Fruit fly (Drosophila melanogaster) whole organism, adult: Measurements from ENCODE around the gene Cyp6d4.

ENCODE experiments used
- CG11617 ChIP-seq: fragments of 200-800 bp; sonication (Bioruptor generic); optimal IDR thresholded peaks from 2 replicates; lab custom pipeline; 2017; ENCODE audit warnings: mild to moderate bottlenecking, missing biosample characterization, missing genetic modification reagents, missing genetic modification characterization
- CG12768 ChIP-seq: fragments of 200-800 bp; sonication (Bioruptor generic); optimal IDR thresholded peaks from 2 replicates; lab custom pipeline; 2017; ENCODE audit warnings: missing biosample characterization, missing genetic modification characterization, mild to moderate bottlenecking, moderate library complexity, missing genetic modification reagents
- CG14711 ChIP-seq: fragments of 200-800 bp; sonication (Bioruptor generic); optimal IDR thresholded peaks from 2 replicates; lab custom pipeline; 2018; ENCODE audit warnings: missing biosample characterization, mild to moderate bottlenecking, missing genetic modification characterization, moderate library complexity
- CG1620 ChIP-seq: fragments of 200-800 bp; sonication (Bioruptor generic); optimal IDR thresholded peaks from 2 replicates; lab custom pipeline; 2016; ENCODE audit warnings: missing biosample characterization, missing genetic modification characterization
- CG33017 ChIP-seq: fragments of 200-800 bp; sonication (Bioruptor generic); optimal IDR thresholded peaks from 2 replicates; lab custom pipeline; 2018; ENCODE audit warnings: missing biosample characterization, mild to moderate bottlenecking, missing genetic modification characterization, moderate library complexity
- CG5204 ChIP-seq: fragments of 200-800 bp; sonication (Bioruptor generic); optimal IDR thresholded peaks from 2 replicates; lab custom pipeline; 2016; ENCODE audit warnings: missing biosample characterization, missing genetic modification characterization
- CG7045 ChIP-seq: fragments of 200-800 bp; sonication (Bioruptor generic); optimal IDR thresholded peaks from 2 replicates; lab custom pipeline; 2017; ENCODE audit warnings: missing biosample characterization, mild to moderate bottlenecking, missing genetic modification characterization
- CG7101 ChIP-seq: fragments of 200-800 bp; sonication (Bioruptor generic); optimal IDR thresholded peaks from 2 replicates; lab custom pipeline; 2018; ENCODE audit warnings: missing biosample characterization, mild to moderate bottlenecking, missing genetic modification characterization, moderate library complexity
- Clk ChIP-seq: fragments of 200-800 bp; sonication (Bioruptor generic); optimal IDR thresholded peaks from 2 replicates; lab custom pipeline; 2017; ENCODE audit warnings: missing biosample characterization, missing genetic modification characterization
- Crg-1 ChIP-seq: fragments of 200-800 bp; sonication (Bioruptor generic); optimal IDR thresholded peaks from 2 replicates; lab custom pipeline; 2016; ENCODE audit warnings: missing biosample characterization, missing genetic modification characterization
- Hr96 ChIP-seq: fragments of 200-800 bp; sonication (Bioruptor generic); optimal IDR thresholded peaks from 2 replicates; lab custom pipeline; 2016; ENCODE audit warnings: missing biosample characterization, missing genetic modification characterization
- Mnt ChIP-seq: fragments of 200-800 bp; sonication (Bioruptor generic); optimal IDR thresholded peaks from 2 replicates; lab custom pipeline; 2016; ENCODE audit warnings: missing biosample characterization, mild to moderate bottlenecking, missing genetic modification characterization
- bab1 ChIP-seq: fragments of 200-800 bp; sonication (Bioruptor generic); optimal IDR thresholded peaks from 3 replicates; lab custom pipeline; 2019; ENCODE audit warnings: missing biosample characterization, mild to moderate bottlenecking, missing genetic modification characterization, moderate library complexity
- cic ChIP-seq: fragments of 200-800 bp; sonication (Bioruptor generic); optimal IDR thresholded peaks from 2 replicates; lab custom pipeline; 2017; ENCODE audit warnings: missing biosample characterization, mild to moderate bottlenecking, missing genetic modification characterization, moderate library complexity
- cnc ChIP-seq, 2 experiments: fragments of >200 bp; optimal IDR thresholded peaks; 2 replicates each; lab custom pipeline; 2017
- kay ChIP-seq: fragments of 200-800 bp; sonication (Bioruptor generic); peaks from one replicate; lab custom pipeline; 2016; ENCODE audit warnings: missing biosample characterization, missing genetic modification characterization, borderline replicate concordance
- ovo ChIP-seq: fragments of 200-800 bp; sonication (Bioruptor generic); optimal IDR thresholded peaks from 2 replicates; lab custom pipeline; 2016; ENCODE audit warnings: missing biosample characterization, missing genetic modification characterization
- pad ChIP-seq: fragments of 200-800 bp; sonication (Bioruptor generic); optimal IDR thresholded peaks from 3 replicates; lab custom pipeline; 2017; ENCODE audit warnings: missing biosample characterization, missing genetic modification characterization, mild to moderate bottlenecking, moderate library complexity, missing genetic modification reagents
- tj ChIP-seq: fragments of 200-800 bp; sonication (Bioruptor generic); optimal IDR thresholded peaks from 3 replicates; lab custom pipeline; 2017; ENCODE audit warnings: missing biosample characterization, mild to moderate bottlenecking, missing genetic modification characterization, moderate library complexity
- toe ChIP-seq: fragments of 200-800 bp; sonication (Bioruptor generic); optimal IDR thresholded peaks from 2 replicates; lab custom pipeline; 2016; ENCODE audit warnings: missing biosample characterization, missing genetic modification characterization

The Cyp6d4 gene

DNA sequence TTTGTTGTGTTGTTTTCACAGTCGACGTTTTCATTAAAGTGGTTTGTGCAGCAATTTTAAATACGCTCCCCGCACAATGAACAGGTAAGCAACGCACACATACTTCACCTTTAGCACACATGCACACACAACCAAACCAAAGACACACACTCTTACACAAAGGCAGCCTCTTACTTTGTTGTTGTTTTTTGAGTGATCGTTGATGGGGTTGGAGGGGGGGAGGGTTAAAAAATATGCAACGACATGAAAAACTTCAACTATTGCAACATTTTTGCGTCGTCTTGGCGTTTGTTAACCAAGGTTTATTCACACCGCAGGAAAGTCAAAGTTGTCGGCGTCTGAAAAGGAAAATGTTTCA lies 30.2 kb upstream of the Cyp6d4 start:
- TF ChIP-seq Clk (no peak), ovo (GFP tag; lab: Kevin White, UChicago) (no peak), tj (peak; percentile 95), bab1 (GFP tag; lab: Kevin White, UChicago) (no peak), Crg-1 (no peak), CG1620 (GFP tag; lab: Kevin White, UChicago) (no peak)

DNA sequence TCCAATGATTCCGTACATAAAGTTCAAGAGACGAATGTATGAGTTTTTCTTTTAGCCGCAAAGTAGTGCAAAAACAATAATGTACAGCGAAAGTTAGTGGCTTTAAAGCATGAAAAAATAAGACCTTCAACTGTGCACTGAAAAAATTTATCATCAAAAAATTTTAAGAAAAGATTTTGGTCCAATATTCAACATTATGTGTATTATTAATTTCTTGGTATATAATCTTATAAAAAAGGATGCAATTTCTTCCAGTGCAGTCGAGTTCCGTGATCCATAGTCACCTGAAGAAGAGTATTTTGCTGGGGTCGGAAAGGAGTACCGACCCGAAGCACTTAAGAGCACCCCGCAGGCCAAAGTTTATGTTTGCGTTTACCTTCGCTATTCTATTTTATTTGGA lies 29.5 kb upstream of the Cyp6d4 start:
- TF ChIP-seq CG14711 (tag; lab: Kevin White, UChicago) = no peak
- TF ChIP-seq cic = no peak

DNA sequence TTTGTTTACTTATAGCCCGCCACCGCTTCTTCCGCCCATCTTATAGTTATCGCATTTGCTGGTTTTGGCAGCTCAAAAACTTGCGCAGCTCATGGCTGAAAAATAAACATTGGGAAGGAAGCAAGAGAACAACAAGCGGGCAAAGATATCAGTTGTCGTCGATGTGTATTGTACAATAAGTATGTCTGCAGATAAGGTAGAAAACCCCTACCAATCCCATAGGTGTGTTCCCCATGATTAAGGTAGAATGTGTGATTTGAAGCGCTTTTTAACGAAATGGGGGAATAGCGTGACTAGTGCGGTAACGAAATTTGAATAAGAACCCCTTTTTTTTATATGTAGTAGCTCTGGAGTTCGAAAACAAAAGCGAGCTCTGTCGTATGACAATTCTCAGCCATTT lies 29.0 kb upstream of the Cyp6d4 start:
- TF ChIP-seq cic (peak; percentile 13), CG12768 (peak; percentile 21), CG14711 (tag; lab: Kevin White, UChicago) (no peak)

DNA sequence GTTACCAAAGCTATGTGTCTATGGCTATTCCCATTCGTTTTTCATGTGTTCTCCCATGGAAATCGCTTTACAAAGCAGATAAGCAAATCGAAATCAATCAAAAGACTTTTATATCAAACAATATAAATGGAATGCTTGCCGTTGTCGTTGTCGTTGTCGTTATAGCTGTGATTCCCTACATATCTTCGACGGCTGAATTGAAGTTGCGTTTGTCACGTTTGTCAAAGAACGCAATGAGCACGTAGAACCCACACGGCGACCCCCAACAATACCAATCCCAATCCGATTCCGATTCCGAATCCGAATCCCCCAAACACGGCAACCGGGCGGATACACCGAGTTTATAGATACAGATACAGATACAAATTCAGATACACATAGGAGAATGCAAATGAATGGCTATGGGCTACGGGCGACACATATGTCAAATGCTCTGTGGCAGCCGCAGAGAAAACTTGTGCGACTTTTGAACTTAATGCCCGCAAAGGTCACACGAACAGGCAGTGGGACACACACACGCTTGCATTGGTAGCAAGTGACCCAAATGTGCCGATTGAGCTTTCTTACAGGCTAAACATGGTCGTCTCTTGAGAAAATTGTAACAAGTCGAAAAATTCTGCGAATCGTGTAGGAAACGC lies 28.2 kb upstream of the Cyp6d4 start:
- TF ChIP-seq pad (GFP tag; lab: Kevin White, UChicago) = no peak
- no peak for TF ChIP-seq CG7045 (GFP tag; lab: Kevin White, UChicago)
- no peak for TF ChIP-seq CG12768
- TF ChIP-seq CG7101 (tag; lab: Kevin White, UChicago) = no peak
- TF ChIP-seq CG5204 (GFP tag; lab: Kevin White, UChicago) = no peak
- no peak for TF ChIP-seq kay (GFP tag; lab: Kevin White, UChicago)
- no peak for TF ChIP-seq CG33017 (tag; lab: Kevin White, UChicago)
- no peak for TF ChIP-seq ovo (GFP tag; lab: Kevin White, UChicago)
- TF ChIP-seq Hr96 (GFP tag; lab: Kevin White, UChicago) = no peak
- TF ChIP-seq toe (GFP tag; lab: Kevin White, UChicago) = no peak
- TF ChIP-seq Clk = no peak
- TF ChIP-seq tj = no peak
- TF ChIP-seq cnc (optimal IDR thresholded peaks at IDR 0.05; lab: Kevin White, UChicago) = no peak
- TF ChIP-seq Crg-1 = no peak
- TF ChIP-seq bab1 (GFP tag; lab: Kevin White, UChicago) = no peak
- TF ChIP-seq CG1620 (GFP tag; lab: Kevin White, UChicago) = no peak

DNA sequence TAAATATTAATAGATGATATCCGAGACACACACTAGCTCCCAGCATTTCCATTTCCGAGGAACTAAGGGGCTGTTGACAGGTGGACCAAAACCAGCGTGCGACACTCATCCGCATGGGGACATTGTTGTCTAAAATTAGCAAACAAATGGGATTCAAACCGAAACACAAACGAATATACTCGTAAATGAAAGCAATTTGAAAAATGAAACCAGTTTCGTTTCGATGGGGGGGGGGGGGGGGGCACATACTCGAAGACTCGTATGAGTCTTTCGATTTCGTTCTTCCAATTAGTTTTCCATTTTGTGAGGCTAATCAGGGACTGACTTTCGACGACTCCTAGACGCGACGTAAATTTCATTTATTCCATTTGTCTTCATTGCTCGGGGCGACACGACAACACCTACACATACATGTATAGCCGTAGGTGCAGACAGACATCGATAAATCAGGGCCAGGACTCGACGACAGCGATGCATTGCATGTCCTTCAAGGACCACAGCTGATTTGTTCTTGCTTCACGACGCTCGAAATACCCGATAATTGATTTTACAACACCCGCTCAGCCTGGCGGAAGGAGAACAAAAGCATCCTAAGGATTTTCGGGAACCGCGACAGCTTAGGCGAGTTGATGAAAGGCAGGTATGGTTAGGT lies 25.3 kb upstream of the Cyp6d4 start:
- TF ChIP-seq CG7045 (GFP tag; lab: Kevin White, UChicago) (no peak), CG14711 (tag; lab: Kevin White, UChicago) (no peak), pad (GFP tag; lab: Kevin White, UChicago) (no peak), CG7101 (tag; lab: Kevin White, UChicago) (no peak), tj (no peak), CG1620 (GFP tag; lab: Kevin White, UChicago) (no peak), CG11617 (GFP tag; lab: Kevin White, UChicago) (no peak), toe (GFP tag; lab: Kevin White, UChicago) (no peak), ovo (GFP tag; lab: Kevin White, UChicago) (no peak), cnc (optimal IDR thresholded peaks at IDR 0.05; lab: Kevin White, UChicago) (no peak)

DNA sequence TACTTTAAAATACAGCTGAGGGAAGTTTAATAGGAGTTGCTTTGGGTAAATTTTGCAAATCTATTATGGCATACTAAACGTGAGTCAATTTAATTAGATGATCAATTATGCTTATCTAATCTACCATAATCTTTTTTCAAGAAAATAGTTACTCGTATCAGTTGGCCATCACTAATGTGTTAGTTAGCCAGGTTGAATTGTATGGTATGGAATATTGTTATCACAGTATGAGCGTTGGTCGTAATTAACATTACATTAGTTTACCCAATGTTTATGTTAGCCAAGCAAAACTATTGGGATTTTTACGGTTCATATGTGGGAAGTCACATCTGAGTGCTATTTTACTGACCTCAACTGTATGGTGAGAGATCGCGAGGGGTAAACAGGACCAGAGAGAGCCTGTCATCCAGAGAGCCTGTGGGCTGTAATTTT lies 24.6 kb upstream of the Cyp6d4 start:
- no peak for TF ChIP-seq CG7045 (GFP tag; lab: Kevin White, UChicago)
- no peak for TF ChIP-seq bab1 (GFP tag; lab: Kevin White, UChicago)
- no peak for TF ChIP-seq CG33017 (tag; lab: Kevin White, UChicago)
- TF ChIP-seq CG11617 (GFP tag; lab: Kevin White, UChicago) = no peak
- TF ChIP-seq CG14711 (tag; lab: Kevin White, UChicago) = no peak
- TF ChIP-seq CG1620 (GFP tag; lab: Kevin White, UChicago) = no peak
- no peak for TF ChIP-seq kay (GFP tag; lab: Kevin White, UChicago)
- no peak for TF ChIP-seq Hr96 (GFP tag; lab: Kevin White, UChicago)
- TF ChIP-seq Mnt (GFP tag; lab: Kevin White, UChicago) = no peak
- TF ChIP-seq CG7101 (tag; lab: Kevin White, UChicago) = no peak
- no peak for TF ChIP-seq cic
- no peak for TF ChIP-seq tj
- TF ChIP-seq cnc (optimal IDR thresholded peaks at IDR 0.05; lab: Kevin White, UChicago) = no peak

DNA sequence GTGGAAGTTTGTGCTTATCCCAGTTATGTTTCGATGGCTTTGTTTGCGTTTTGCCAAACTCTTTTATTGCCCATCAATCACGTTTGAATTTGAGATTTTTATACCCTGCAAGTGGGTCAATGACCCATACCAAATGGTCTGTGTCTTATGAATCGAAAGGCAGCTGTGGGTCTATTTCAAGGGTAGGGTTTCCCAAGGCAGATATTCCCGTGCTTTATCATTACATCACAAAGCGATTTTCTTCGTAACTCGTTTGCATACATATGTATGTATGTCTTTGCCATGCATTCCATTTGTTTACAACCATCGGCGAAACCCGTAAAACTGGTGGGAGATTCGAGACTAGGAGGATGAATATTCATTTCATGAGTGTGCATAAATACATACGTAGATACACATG lies 22.7 kb upstream of the Cyp6d4 start:
- TF ChIP-seq ovo (GFP tag; lab: Kevin White, UChicago) (no peak), Hr96 (GFP tag; lab: Kevin White, UChicago) (no peak), CG12768 (no peak), pad (GFP tag; lab: Kevin White, UChicago) (no peak), CG5204 (GFP tag; lab: Kevin White, UChicago) (no peak), kay (GFP tag; lab: Kevin White, UChicago) (no peak), CG1620 (GFP tag; lab: Kevin White, UChicago) (no peak), CG7101 (tag; lab: Kevin White, UChicago) (no peak), toe (GFP tag; lab: Kevin White, UChicago) (no peak), tj (no peak), Crg-1 (no peak), cic (no peak), CG11617 (GFP tag; lab: Kevin White, UChicago) (no peak), Clk (no peak), bab1 (GFP tag; lab: Kevin White, UChicago) (no peak), CG14711 (tag; lab: Kevin White, UChicago) (no peak), CG7045 (GFP tag; lab: Kevin White, UChicago) (no peak), cnc (optimal IDR thresholded peaks at IDR 0.05; lab: Kevin White, UChicago) (no peak), CG33017 (tag; lab: Kevin White, UChicago) (no peak)
